Worm (Caenorhabditis elegans) whole organism, L4/young adult: ENCODE measurements around the gene M176.4.

Source experiments
- W03F9.2 ChIP-seq: fragments of 150-350 bp; optimal IDR thresholded peaks from 2 replicates; lab custom pipeline; 2014; ENCODE audit warnings: missing biosample characterization, missing genetic modification characterization
- dao-5 ChIP-seq: sonication (generic microtip); optimal IDR thresholded peaks from 2 replicates; lab custom pipeline; 2016; ENCODE audit warnings: missing genotype, missing genetic modification characterization, moderate library complexity, missing compliant biosample characterization
- him-1 ChIP-seq: sonication (generic microtip); optimal IDR thresholded peaks from 2 replicates; lab custom pipeline; 2016; ENCODE audit warnings: missing genotype, missing genetic modification reagents, missing genetic modification characterization, missing compliant biosample characterization

The M176.4 gene

ce11 chrII:9470027-9470426 is 51.9 kb downstream of the M176.4 start, which contains the start of gene T19H5.6:
T19H5.6 (minus strand) TSS chrII:9470221.
- TF ChIP-seq dao-5 = no peak
- TF ChIP-seq W03F9.2 (tag; lab: Kevin White, UChicago) = no peak
- no peak for TF ChIP-seq him-1 (tag; lab: Kevin White, UChicago)
